Worm (Caenorhabditis elegans) whole organism, L4/young adult: ENCODE data around the gene rpl-43.

Experiments
- W03F9.2 ChIP-seq: fragments of 150-350 bp; optimal IDR thresholded peaks from 2 replicates; lab custom pipeline; 2014; ENCODE audit warnings: missing biosample characterization, missing genetic modification characterization
- dao-5 ChIP-seq: sonication (generic microtip); optimal IDR thresholded peaks from 2 replicates; lab custom pipeline; 2016; ENCODE audit warnings: missing genotype, missing genetic modification characterization, moderate library complexity, missing compliant biosample characterization
- him-1 ChIP-seq: sonication (generic microtip); optimal IDR thresholded peaks from 2 replicates; lab custom pipeline; 2016; ENCODE audit warnings: missing genotype, missing genetic modification reagents, missing genetic modification characterization, missing compliant biosample characterization

DNA sequence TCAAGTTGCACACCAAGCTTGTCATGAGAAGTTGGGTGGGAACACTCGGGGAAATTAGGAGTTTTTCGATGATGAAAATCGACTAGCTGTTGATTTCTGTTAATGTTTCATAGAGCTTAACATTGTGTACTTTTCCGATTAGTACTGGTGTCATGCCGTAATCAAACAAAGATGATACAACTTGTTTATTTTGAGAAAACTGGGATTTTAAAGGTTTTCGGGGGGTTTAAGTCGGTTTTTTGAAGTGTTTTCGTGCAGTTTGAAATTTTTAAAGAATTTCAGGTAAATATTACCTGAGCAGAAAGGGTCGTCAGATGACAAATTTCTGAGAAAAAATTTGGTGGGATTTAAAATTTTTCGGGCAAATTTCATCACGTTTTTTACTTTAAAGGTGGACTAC is 16.5 kb downstream of the rpl-43 start, which contains the start of gene eat-2:
- TF ChIP-seq W03F9.2 (tag; lab: Kevin White, UChicago) = no peak
- TF ChIP-seq him-1 (tag; lab: Kevin White, UChicago) = no peak
- TF ChIP-seq dao-5 (tag; lab: Kevin White, UChicago) = no peak
